Fruit fly (Drosophila melanogaster) whole organism, prepupa: ENCODE results near the gene Lcp65Ad.

Source experiments
- CG10631 ChIP-seq: fragments of 200-800 bp; sonication (Bioruptor generic); optimal IDR thresholded peaks from 2 replicates; lab custom pipeline; 2016; ENCODE audit warnings: missing biosample characterization, missing genetic modification characterization
- CG10669 ChIP-seq: fragments of 200-800 bp; sonication (Bioruptor generic); optimal IDR thresholded peaks from 3 replicates; lab custom pipeline; 2018; ENCODE audit warnings: missing biosample characterization, mild to moderate bottlenecking, missing genetic modification characterization, moderate library complexity
- CG11294 ChIP-seq: fragments of 200-800 bp; sonication (Bioruptor generic); IDR thresholded peaks from 2 replicates; pipeline ENCODE4 v1.3.6; 2022; ENCODE audit warnings: missing biosample characterization, missing genetic modification characterization
- CG11762 ChIP-seq: fragments of 200-800 bp; sonication (Bioruptor generic); optimal IDR thresholded peaks from 3 replicates; lab custom pipeline; 2016; ENCODE audit warnings: missing biosample characterization, missing genetic modification characterization; ENCODE audit not compliant: insufficient read depth
- CG11902 ChIP-seq: fragments of 200-800 bp; sonication (Bioruptor generic); optimal IDR thresholded peaks from 3 replicates; lab custom pipeline; 2016; ENCODE audit warnings: missing biosample characterization, missing genetic modification characterization
- CG15336 ChIP-seq: fragments of 200-800 bp; sonication (Bioruptor generic); IDR thresholded peaks from 2 replicates; pipeline ENCODE4 v1.3.6; 2022; ENCODE audit warnings: missing biosample characterization, missing genetic modification characterization
- CG1621 ChIP-seq: fragments of 200-800 bp; sonication (Bioruptor generic); optimal IDR thresholded peaks from 3 replicates; lab custom pipeline; 2018; ENCODE audit warnings: missing biosample characterization, mild to moderate bottlenecking, missing genetic modification characterization
- CG16779 ChIP-seq: fragments of 200-800 bp; sonication (Bioruptor generic); optimal IDR thresholded peaks from 3 replicates; lab custom pipeline; 2017; ENCODE audit warnings: missing biosample characterization, mild to moderate bottlenecking, missing genetic modification characterization
- CG3032 ChIP-seq: fragments of 200-800 bp; optimal IDR thresholded peaks from 2 replicates; lab custom pipeline; 2019; ENCODE audit warnings: missing biosample characterization, mild to moderate bottlenecking, missing genetic modification characterization, moderate library complexity
- CG31627 ChIP-seq: fragments of 200-800 bp; sonication (Bioruptor generic); optimal IDR thresholded peaks from 3 replicates; lab custom pipeline; 2016; ENCODE audit warnings: missing biosample characterization, missing genetic modification characterization
- CG32006 ChIP-seq: fragments of 200-800 bp; sonication (Bioruptor generic); optimal IDR thresholded peaks from 3 replicates; lab custom pipeline; 2017; ENCODE audit warnings: missing biosample characterization, mild to moderate bottlenecking, missing genetic modification characterization
- CG3919 ChIP-seq: fragments of 200-800 bp; sonication (Bioruptor generic); optimal IDR thresholded peaks from 3 replicates; lab custom pipeline; 2016; ENCODE audit warnings: missing biosample characterization, missing genetic modification characterization
- CG6163 ChIP-seq: fragments of 200-800 bp; sonication (Bioruptor generic); IDR thresholded peaks from 3 replicates; pipeline ENCODE4 v1.3.6; 2022; ENCODE audit warnings: missing biosample characterization, missing genetic modification characterization
- CG6792 ChIP-seq: fragments of 200-800 bp; sonication (Bioruptor generic); optimal IDR thresholded peaks from 3 replicates; lab custom pipeline; 2016; ENCODE audit warnings: missing biosample characterization, missing genetic modification characterization
- CG6854 ChIP-seq: fragments of 200-800 bp; sonication (Bioruptor generic); optimal IDR thresholded peaks from 2 replicates; lab custom pipeline; 2017; ENCODE audit warnings: missing biosample characterization, mild to moderate bottlenecking, missing genetic modification characterization
- CG7368 ChIP-seq: fragments of 200-800 bp; sonication (Bioruptor generic); optimal IDR thresholded peaks from 3 replicates; lab custom pipeline; 2016; ENCODE audit warnings: missing biosample characterization, missing genetic modification characterization
- CG8119 ChIP-seq: fragments of 200-800 bp; sonication (Bioruptor generic); IDR thresholded peaks from 3 replicates; pipeline ENCODE4 v1.3.6; 2022; ENCODE audit warnings: missing biosample characterization, missing genetic modification characterization
- CG8319 ChIP-seq: fragments of 200-800 bp; sonication (Bioruptor generic); optimal IDR thresholded peaks from 3 replicates; lab custom pipeline; 2016; ENCODE audit warnings: missing biosample characterization, missing genetic modification characterization
- CG8632 ChIP-seq: fragments of 200-800 bp; sonication (Bioruptor generic); optimal IDR thresholded peaks from 3 replicates; lab custom pipeline; 2016; ENCODE audit warnings: missing biosample characterization, missing genetic modification characterization
- Eip78C ChIP-seq: fragments of 200-800 bp; sonication (Bioruptor generic); peaks from one replicate; lab custom pipeline; 2016; ENCODE audit warnings: missing biosample characterization, missing genetic modification characterization
- Eip93F ChIP-seq: fragments of 200-800 bp; sonication (Bioruptor generic); optimal IDR thresholded peaks from 2 replicates; lab custom pipeline; 2016; ENCODE audit warnings: missing biosample characterization, mild to moderate bottlenecking, missing genetic modification characterization
- Ets21C ChIP-seq: fragments of 200-800 bp; sonication (Bioruptor generic); optimal IDR thresholded peaks from 3 replicates; lab custom pipeline; 2016; ENCODE audit warnings: missing biosample characterization, missing genetic modification characterization
- Ets96B ChIP-seq: fragments of 200-800 bp; optimal IDR thresholded peaks from 2 replicates; lab custom pipeline; 2019; ENCODE audit warnings: missing biosample characterization, mild to moderate bottlenecking, missing genetic modification characterization, moderate library complexity
- Gug ChIP-seq: fragments of 200-800 bp; sonication (Bioruptor generic); IDR thresholded peaks from 2 replicates; pipeline ENCODE4 v1.3.6; 2022; ENCODE audit warnings: missing biosample characterization, missing genetic modification characterization
- Hr38 ChIP-seq: sonication (Bioruptor generic); optimal IDR thresholded peaks from 2 replicates; lab custom pipeline; 2016; ENCODE audit warnings: missing biosample characterization, missing genetic modification characterization
- Hr39 ChIP-seq: fragments of 200-800 bp; sonication (Bioruptor generic); optimal IDR thresholded peaks from 2 replicates; lab custom pipeline; 2016; ENCODE audit warnings: missing biosample characterization, missing genetic modification characterization
- Lpt ChIP-seq: fragments of 200-800 bp; sonication (Bioruptor generic); optimal IDR thresholded peaks from 3 replicates; lab custom pipeline; 2016; ENCODE audit warnings: missing biosample characterization, missing genetic modification characterization
- OdsH ChIP-seq: fragments of 200-800 bp; sonication (Bioruptor generic); optimal IDR thresholded peaks from 3 replicates; lab custom pipeline; 2016; ENCODE audit warnings: missing biosample characterization, missing genetic modification characterization
- Smox ChIP-seq: fragments of 200-800 bp; sonication (Bioruptor generic); optimal IDR thresholded peaks from 3 replicates; lab custom pipeline; 2016; ENCODE audit warnings: missing biosample characterization, missing genetic modification characterization
- Sox102F ChIP-seq: fragments of 200-800 bp; sonication (Bioruptor generic); optimal IDR thresholded peaks from 2 replicates; lab custom pipeline; 2016; ENCODE audit warnings: missing biosample characterization, mild to moderate bottlenecking, missing genetic modification characterization
- Sox14 ChIP-seq: fragments of 200-800 bp; sonication (Bioruptor generic); optimal IDR thresholded peaks from 3 replicates; lab custom pipeline; 2016; ENCODE audit warnings: missing biosample characterization, missing genetic modification characterization
- Sox15 ChIP-seq: fragments of 200-800 bp; sonication (Bioruptor generic); optimal IDR thresholded peaks from 3 replicates; lab custom pipeline; 2016; ENCODE audit warnings: missing biosample characterization, missing genetic modification characterization
- cyc ChIP-seq: fragments of 200-800 bp; sonication (Bioruptor generic); optimal IDR thresholded peaks from 3 replicates; lab custom pipeline; 2016; ENCODE audit warnings: missing biosample characterization, missing genetic modification characterization
- dac ChIP-seq: fragments of 200-800 bp; sonication (Bioruptor generic); optimal IDR thresholded peaks from 2 replicates; lab custom pipeline; 2017; ENCODE audit warnings: missing biosample characterization, mild to moderate bottlenecking, missing genetic modification characterization
- eg ChIP-seq: fragments of 200-800 bp; sonication (Bioruptor generic); IDR thresholded peaks from 3 replicates; pipeline ENCODE4 v1.3.6; 2022; ENCODE audit warnings: missing biosample characterization, missing genetic modification characterization
- esn ChIP-seq: fragments of 200-800 bp; sonication (Bioruptor generic); optimal IDR thresholded peaks from 2 replicates; lab custom pipeline; 2016; ENCODE audit warnings: missing biosample characterization, mild to moderate bottlenecking, missing genetic modification characterization, moderate library complexity
- fd59A ChIP-seq: fragments of 200-800 bp; sonication (Bioruptor generic); optimal IDR thresholded peaks from 2 replicates; lab custom pipeline; 2017; ENCODE audit warnings: missing biosample characterization, mild to moderate bottlenecking, missing genetic modification characterization, missing genetic modification reagents
- fd85E ChIP-seq: fragments of 200-800 bp; sonication (Bioruptor generic); optimal IDR thresholded peaks from 3 replicates; lab custom pipeline; 2016; ENCODE audit warnings: missing biosample characterization, missing genetic modification characterization
- fkh ChIP-seq: fragments of 200-800 bp; sonication (Bioruptor generic); optimal IDR thresholded peaks from 3 replicates; lab custom pipeline; 2017; ENCODE audit warnings: missing biosample characterization, mild to moderate bottlenecking, missing genetic modification characterization, moderate library complexity
- lz ChIP-seq: fragments of 200-800 bp; sonication (Bioruptor generic); optimal IDR thresholded peaks from 3 replicates; lab custom pipeline; 2016; ENCODE audit warnings: missing biosample characterization, missing genetic modification characterization
- net ChIP-seq: fragments of 200-800 bp; sonication (Bioruptor generic); optimal IDR thresholded peaks from 3 replicates; lab custom pipeline; 2016; ENCODE audit warnings: missing biosample characterization, missing genetic modification characterization
- pdm3 ChIP-seq: fragments of 200-800 bp; sonication (Bioruptor generic); optimal IDR thresholded peaks from 3 replicates; lab custom pipeline; 2016; ENCODE audit warnings: missing biosample characterization, missing genetic modification characterization
- spab ChIP-seq: fragments of 200-800 bp; sonication (Bioruptor generic); optimal IDR thresholded peaks from 2 replicates; lab custom pipeline; 2017; ENCODE audit warnings: missing biosample characterization, mild to moderate bottlenecking, missing genetic modification characterization, missing genetic modification reagents
- ss ChIP-seq, 2 experiments: fragments of 200-800 bp; sonication (Bioruptor generic); optimal IDR thresholded peaks; 2 replicates in 1 of 2; 3 replicates in 1 of 2; lab custom pipeline; 2017 to 2018; ENCODE audit warnings: mild to moderate bottlenecking in 2 of 2, missing biosample characterization in 2 of 2, missing genetic modification characterization in 2 of 2, moderate library complexity in 1 of 2
- topi ChIP-seq: fragments of 200-800 bp; sonication (Bioruptor generic); optimal IDR thresholded peaks from 3 replicates; lab custom pipeline; 2016; ENCODE audit warnings: missing biosample characterization, missing genetic modification characterization

The Lcp65Ad gene

DNA sequence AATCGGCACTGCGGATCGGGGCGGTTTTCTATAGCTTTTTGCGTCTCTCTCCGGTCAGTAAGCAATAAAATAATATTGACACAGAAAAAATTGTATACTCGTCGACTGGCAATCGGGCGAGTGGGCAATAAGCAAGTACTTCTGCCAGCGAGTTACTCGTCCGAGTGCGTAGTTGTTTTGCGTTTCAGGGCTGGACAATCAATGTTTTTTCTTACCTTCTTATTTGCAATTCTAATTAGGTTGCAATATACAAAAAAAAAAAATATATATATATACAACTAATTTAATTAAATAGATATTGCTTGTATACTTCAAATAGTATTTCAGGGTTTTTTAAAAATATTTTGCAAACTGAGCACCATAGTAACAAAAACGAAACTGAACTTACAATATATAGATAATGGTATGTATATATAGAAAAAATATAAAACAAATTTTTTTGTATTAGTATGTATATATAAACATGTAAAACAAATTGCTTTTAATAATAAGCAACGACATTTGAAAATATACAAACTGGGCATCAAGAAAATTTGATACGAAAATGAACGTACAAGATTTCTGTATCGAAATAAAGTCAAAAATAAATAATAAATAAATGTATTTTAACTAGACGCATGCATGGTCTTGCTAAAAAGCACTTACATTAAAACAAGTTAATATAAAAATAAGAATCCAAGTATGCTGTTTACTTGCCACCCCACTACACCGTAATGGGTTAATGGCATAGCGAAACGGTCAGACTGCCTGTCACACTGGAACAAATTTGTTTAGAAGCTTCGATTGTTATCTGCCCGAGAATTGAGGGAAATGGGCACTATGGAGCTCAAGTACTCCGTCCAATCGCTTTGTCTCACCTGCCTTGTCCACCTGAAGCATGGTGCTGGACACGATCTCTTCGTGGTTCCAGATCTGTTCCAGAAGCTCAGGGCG lies 46.1 kb downstream of the Lcp65Ad start, which contains the start of the genes D19A and CG7386 (continued):
- TF ChIP-seq Smox (no peak), CG6163 (GFP tag; lab: Robert Waterston, UW) (peak; percentile 66), Hr38 (GFP tag; lab: Kevin White, UChicago) (no peak), cyc (GFP tag; lab: Kevin White, UChicago) (peak; percentile 46), CG6792 (GFP tag; lab: Kevin White, UChicago) (peak; percentile 34), Gug (GFP tag; lab: Robert Waterston, UW) (peak; percentile 42), fd59A (GFP tag; lab: Kevin White, UChicago) (peak; percentile 1), CG11902 (GFP tag; lab: Kevin White, UChicago) (peak; percentile 26), pdm3 (GFP tag; lab: Kevin White, UChicago) (peak; percentile 69), net (no peak), eg (GFP tag; lab: Robert Waterston, UW) (peak; percentile 53; the same call in 2 of the 3 replicates), CG6854 (GFP tag; lab: Kevin White, UChicago) (no peak), fkh (GFP tag; lab: Kevin White, UChicago) (peak; percentile 89), CG31627 (GFP tag; lab: Kevin White, UChicago) (peak; percentile 69), spab (GFP tag; lab: Kevin White, UChicago) (no peak), CG11294 (GFP tag; lab: Robert Waterston, UW) (no peak), CG3919 (GFP tag; lab: Kevin White, UChicago) (peak; percentile 48), Ets96B (peak; percentile 11), CG3032 (tag; lab: Kevin White, UChicago) (peak; percentile 42)

DNA sequence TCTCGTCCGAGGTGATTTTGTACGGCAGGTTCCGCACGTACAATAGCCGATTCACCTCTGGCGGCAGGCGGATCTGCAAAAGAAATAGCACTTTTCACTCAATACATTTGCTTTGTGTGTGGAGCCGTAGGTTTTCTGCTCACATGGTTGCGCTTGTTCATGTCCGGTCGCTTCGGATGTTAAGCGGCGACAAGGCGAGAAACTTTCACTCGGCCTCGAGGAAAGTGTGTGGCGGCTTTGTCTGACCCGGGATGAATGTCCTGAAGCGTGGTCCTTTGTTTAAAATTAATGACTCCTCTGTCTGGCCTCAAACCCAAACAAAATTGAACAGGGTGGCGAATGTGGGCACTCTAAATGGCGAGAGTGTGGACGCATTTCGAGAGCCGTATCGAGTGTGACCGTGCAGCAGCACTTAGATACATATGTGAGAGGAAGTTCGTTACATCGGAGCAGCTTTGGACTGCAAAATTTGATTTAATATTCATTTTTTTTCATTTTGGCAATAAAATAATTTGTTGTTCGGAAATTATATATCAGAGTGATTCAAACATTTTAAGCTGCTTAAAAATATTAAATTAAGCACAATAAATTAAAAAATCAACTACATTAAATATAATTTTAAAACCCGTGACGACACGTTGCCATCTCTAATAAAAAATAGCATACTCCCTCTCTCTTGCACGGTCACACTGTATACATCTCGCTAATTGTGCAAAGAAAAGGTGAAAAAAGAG lies 49.8 kb downstream of the Lcp65Ad start, which contains the start of the genes Sf3b6 and Tnpo:
Gene Sf3b6 (minus strand): TSS at position 358 of the 734 bp plus-strand sequence.
Gene Tnpo (plus strand): TSS at position 659 of the 734 bp plus-strand sequence.
- TF ChIP-seq CG31627 (GFP tag; lab: Kevin White, UChicago), result peak; percentile 90
- peak; percentile 75 for TF ChIP-seq CG6792 (GFP tag; lab: Kevin White, UChicago)
- peak; percentile 84 for TF ChIP-seq CG3032 (tag; lab: Kevin White, UChicago)
- TF ChIP-seq Sox14 (GFP tag; lab: Kevin White, UChicago), result peak; percentile 79
- peak; percentile 86 for TF ChIP-seq lz (GFP tag; lab: Kevin White, UChicago)
- peak; percentile 71; the same call in 1 of the 2 replicates for TF ChIP-seq CG11294 (GFP tag; lab: Robert Waterston, UW)
- no peak; the same call in 1 of the 3 replicates for TF ChIP-seq CG8119 (GFP tag; lab: Robert Waterston, UW)
- TF ChIP-seq dac (GFP tag; lab: Kevin White, UChicago), result peak; percentile 35
- peak; percentile 88 for TF ChIP-seq esn
- TF ChIP-seq Lpt (GFP tag; lab: Kevin White, UChicago), result peak; percentile 60
- TF ChIP-seq Hr38 (GFP tag; lab: Kevin White, UChicago), result no peak
- peak; percentile 86 for TF ChIP-seq Hr39
- TF ChIP-seq pdm3 (GFP tag; lab: Kevin White, UChicago), result no peak
- TF ChIP-seq Eip93F (GFP tag; lab: Kevin White, UChicago), result peak; percentile 23
- TF ChIP-seq CG10669 (GFP tag; lab: Kevin White, UChicago), result peak; percentile 73
- TF ChIP-seq CG8319 (GFP tag; lab: Kevin White, UChicago), result peak; percentile 68
- TF ChIP-seq Gug (GFP tag; lab: Robert Waterston, UW), result no peak; the same call in 1 of the 2 replicates
- TF ChIP-seq CG10631, result peak; percentile 87
- peak; percentile 79 for TF ChIP-seq cyc (GFP tag; lab: Kevin White, UChicago)
- peak; percentile 25 for TF ChIP-seq fd85E (GFP tag; lab: Kevin White, UChicago)
- TF ChIP-seq CG16779 (tag; lab: Kevin White, UChicago), result no peak
- peak; percentile 82 for TF ChIP-seq Ets21C (GFP tag; lab: Kevin White, UChicago)
- peak; percentile 47 for TF ChIP-seq CG7368
- peak; percentile 86 for TF ChIP-seq OdsH
- TF ChIP-seq ss (GFP tag; optimal IDR thresholded peaks at IDR 0.05; lab: Kevin White, UChicago), result no peak
- TF ChIP-seq CG11762 (GFP tag; lab: Kevin White, UChicago), result peak; percentile 29
- TF ChIP-seq topi (GFP tag; lab: Kevin White, UChicago), result peak; percentile 74
- TF ChIP-seq Ets96B, result peak; percentile 73
- no peak for TF ChIP-seq Eip78C (GFP tag; lab: Kevin White, UChicago)
- no peak for TF ChIP-seq CG32006 (GFP tag; lab: Kevin White, UChicago)
- no peak for TF ChIP-seq Sox102F (GFP tag; lab: Kevin White, UChicago)
- peak; percentile 90 for TF ChIP-seq Sox15 (GFP tag; lab: Kevin White, UChicago)
- TF ChIP-seq CG15336, result peak; percentile 59
- peak; percentile 81 for TF ChIP-seq CG11902 (GFP tag; lab: Kevin White, UChicago)
- peak; percentile 70 for TF ChIP-seq CG8632 (GFP tag; lab: Kevin White, UChicago)
- TF ChIP-seq CG1621 (tag; lab: Kevin White, UChicago), result no peak
